Worm (Caenorhabditis elegans): ENCODE results near the gene yju-2.

DNA sequence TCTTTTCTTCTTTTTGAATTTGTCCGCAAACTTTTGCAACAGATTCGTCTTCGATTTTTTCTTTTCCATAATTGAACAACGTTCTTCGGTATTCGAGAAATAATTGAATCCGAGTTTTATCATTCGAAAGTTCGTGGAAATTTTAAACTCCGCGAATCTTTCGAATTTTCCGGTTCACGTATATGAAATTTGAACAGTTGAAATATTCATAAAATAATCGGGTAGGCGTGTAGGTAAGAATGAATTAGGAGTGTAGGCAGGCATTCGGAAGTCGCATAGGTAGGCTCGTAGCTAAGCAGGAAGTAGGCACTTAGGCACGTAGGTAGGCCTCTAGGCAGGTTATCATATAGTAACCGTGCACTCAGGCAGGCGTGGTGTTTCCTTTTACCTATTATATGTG, 46.0 kb upstream of the yju-2 start, which contains the start of gene B0280.11:
- TF ChIP-seq tlf-1 (GFP tag; optimal IDR thresholded peaks at IDR 0.05) (no peak), sdz-38 (tag; optimal IDR thresholded peaks at IDR 0.05) (no peak), snpc-1.1 (tag; optimal IDR thresholded peaks at IDR 0.05; ENCODE audit: insufficient read depth) (no peak), Y53F4B.3 (GFP tag; IDR thresholded peaks at IDR 0.05) (no peak), lir-1 (GFP tag; conservative IDR thresholded peaks at IDR 0.05) (no peak), snpc-4 (GFP tag; optimal IDR thresholded peaks at IDR 0.05) (no peak), snpc-4 (tag; optimal IDR thresholded peaks at IDR 0.05) (no peak), sea-2 (GFP tag; IDR thresholded peaks at IDR 0.05) (no peak), Y53G8AR.9 (GFP tag; conservative IDR thresholded peaks at IDR 0.05) (no peak), T26A5.8 (tag; optimal IDR thresholded peaks at IDR 0.05) (no peak), ama-1 (optimal IDR thresholded peaks at IDR 0.05) (no peak), ama-1 (GFP tag; optimal IDR thresholded peaks at IDR 0.05) (no peak), lin-35 (GFP tag; optimal IDR thresholded peaks at IDR 0.05) (no peak), madf-10 (tag; optimal IDR thresholded peaks at IDR 0.05) (no peak), ets-4 (GFP tag; optimal IDR thresholded peaks at IDR 0.05) (no peak), unc-62 (GFP tag; optimal IDR thresholded peaks at IDR 0.05) (no peak)
